Worm (Caenorhabditis elegans) whole organism, midembryonic: ENCODE measurements around the gene C05G5.7.

ENCODE experiments used
- T22C8.4 ChIP-seq: fragments of 200-800 bp; sonication (Bioruptor generic); IDR thresholded peaks from 2 replicates; pipeline ENCODE4 v1.3.6; 2022; ENCODE audit warnings: missing genetic modification characterization, missing compliant biosample characterization
- flt-1 ChIP-seq: fragments of 200-800 bp; sonication (Bioruptor generic); IDR thresholded peaks from 2 replicates; pipeline ENCODE4 v1.3.6; 2022; ENCODE audit warnings: missing genetic modification characterization, missing compliant biosample characterization
- med-1 ChIP-seq: sonication (generic microtip); optimal IDR thresholded peaks from 2 replicates; lab custom pipeline; 2017; ENCODE audit warnings: missing genetic modification characterization, mild to moderate bottlenecking, missing compliant biosample characterization, antibody characterized with exemption, missing genetic modification reagents; ENCODE audit not compliant: insufficient read depth
- ztf-29 ChIP-seq: fragments of 200-800 bp; sonication (Bioruptor generic); IDR thresholded peaks from 2 replicates; pipeline ENCODE4 v1.3.6; 2022; ENCODE audit warnings: missing genetic modification reagents, missing genetic modification characterization, missing compliant biosample characterization

DNA sequence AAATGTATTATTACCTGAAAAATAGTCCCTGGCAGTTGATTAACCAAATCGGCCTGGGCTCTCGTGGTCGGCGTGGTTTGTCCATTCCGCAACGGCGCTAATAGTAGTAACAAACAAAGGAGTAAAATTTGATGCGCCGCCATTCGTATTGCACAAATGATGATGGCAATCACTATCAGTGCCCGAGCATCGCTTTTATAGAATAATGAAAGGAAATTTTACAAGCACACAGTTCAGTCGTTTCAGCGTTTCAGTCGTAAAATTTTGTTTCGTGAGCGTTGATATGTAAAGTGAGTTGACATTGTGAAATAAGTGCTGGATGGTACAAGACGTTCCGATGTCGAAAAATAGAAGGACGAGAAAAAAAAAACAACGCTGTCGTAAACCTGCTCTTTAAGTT lies 28.1 kb upstream of the C05G5.7 start, which contains the start of gene Y16B4A.2:
- no peak for TF ChIP-seq ztf-29
- TF ChIP-seq T22C8.4 (GFP tag; lab: Robert Waterston, UW), result no peak
- no peak for TF ChIP-seq med-1 (GFP tag; lab: Kevin White, UChicago)
- no peak for TF ChIP-seq flt-1 (GFP tag; lab: Robert Waterston, UW)
